Fruit fly (Drosophila melanogaster) whole organism: ENCODE results near the gene CG33252.

Source experiments
- Dll ChIP-seq: fragments of >200 bp; optimal IDR thresholded peaks from 2 replicates; lab custom pipeline; 2017
- psq ChIP-seq: fragments of >200 bp; optimal IDR thresholded peaks from 2 replicates; lab custom pipeline; 2017

DNA sequence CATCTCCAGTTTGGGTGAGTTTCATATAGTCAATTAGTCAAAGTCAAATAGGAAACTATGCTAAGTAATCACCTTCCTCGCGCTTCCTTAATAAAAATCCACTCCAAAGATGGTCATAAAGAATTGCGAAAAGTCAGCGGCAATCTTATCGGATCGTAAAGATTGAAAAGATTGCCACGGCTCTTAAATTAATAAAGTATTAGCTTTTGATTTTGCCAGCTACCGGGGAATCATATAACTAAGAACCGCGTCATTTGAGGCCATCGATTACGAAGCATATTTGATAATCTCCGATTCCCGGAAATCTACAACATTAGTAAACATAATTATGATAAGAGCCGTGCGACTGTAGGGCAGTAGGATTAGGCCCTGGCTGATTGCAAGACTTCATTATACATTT, 37.4 kb upstream of the CG33252 start:
- TF ChIP-seq Dll (lab: Kevin White, UChicago) (no peak), psq (lab: Kevin White, UChicago) (no peak)
